Fruit fly (Drosophila melanogaster) whole organism, prepupa: ENCODE data around the gene Rrp5.

Source experiments
- CG10669 ChIP-seq: fragments of 200-800 bp; sonication (Bioruptor generic); optimal IDR thresholded peaks from 3 replicates; lab custom pipeline; 2018; ENCODE audit warnings: missing biosample characterization, mild to moderate bottlenecking, missing genetic modification characterization, moderate library complexity
- CG11294 ChIP-seq: fragments of 200-800 bp; sonication (Bioruptor generic); IDR thresholded peaks from 2 replicates; pipeline ENCODE4 v1.3.6; 2022; ENCODE audit warnings: missing biosample characterization, missing genetic modification characterization
- CG11762 ChIP-seq: fragments of 200-800 bp; sonication (Bioruptor generic); optimal IDR thresholded peaks from 3 replicates; lab custom pipeline; 2016; ENCODE audit warnings: missing biosample characterization, missing genetic modification characterization; ENCODE audit not compliant: insufficient read depth
- CG11902 ChIP-seq: fragments of 200-800 bp; sonication (Bioruptor generic); optimal IDR thresholded peaks from 3 replicates; lab custom pipeline; 2016; ENCODE audit warnings: missing biosample characterization, missing genetic modification characterization
- CG15336 ChIP-seq: fragments of 200-800 bp; sonication (Bioruptor generic); IDR thresholded peaks from 2 replicates; pipeline ENCODE4 v1.3.6; 2022; ENCODE audit warnings: missing biosample characterization, missing genetic modification characterization
- CG1621 ChIP-seq: fragments of 200-800 bp; sonication (Bioruptor generic); optimal IDR thresholded peaks from 3 replicates; lab custom pipeline; 2018; ENCODE audit warnings: missing biosample characterization, mild to moderate bottlenecking, missing genetic modification characterization
- CG3032 ChIP-seq: fragments of 200-800 bp; optimal IDR thresholded peaks from 2 replicates; lab custom pipeline; 2019; ENCODE audit warnings: missing biosample characterization, mild to moderate bottlenecking, missing genetic modification characterization, moderate library complexity
- CG31627 ChIP-seq: fragments of 200-800 bp; sonication (Bioruptor generic); optimal IDR thresholded peaks from 3 replicates; lab custom pipeline; 2016; ENCODE audit warnings: missing biosample characterization, missing genetic modification characterization
- CG32006 ChIP-seq: fragments of 200-800 bp; sonication (Bioruptor generic); optimal IDR thresholded peaks from 3 replicates; lab custom pipeline; 2017; ENCODE audit warnings: missing biosample characterization, mild to moderate bottlenecking, missing genetic modification characterization
- CG4318 ChIP-seq: fragments of 200-800 bp; sonication (Bioruptor generic); optimal IDR thresholded peaks from 3 replicates; lab custom pipeline; 2017; ENCODE audit warnings: missing biosample characterization, mild to moderate bottlenecking, missing genetic modification characterization
- CG6163 ChIP-seq: fragments of 200-800 bp; sonication (Bioruptor generic); IDR thresholded peaks from 3 replicates; pipeline ENCODE4 v1.3.6; 2022; ENCODE audit warnings: missing biosample characterization, missing genetic modification characterization
- CG6792 ChIP-seq: fragments of 200-800 bp; sonication (Bioruptor generic); optimal IDR thresholded peaks from 3 replicates; lab custom pipeline; 2016; ENCODE audit warnings: missing biosample characterization, missing genetic modification characterization
- CG6854 ChIP-seq: fragments of 200-800 bp; sonication (Bioruptor generic); optimal IDR thresholded peaks from 2 replicates; lab custom pipeline; 2017; ENCODE audit warnings: missing biosample characterization, mild to moderate bottlenecking, missing genetic modification characterization
- CG7368 ChIP-seq: fragments of 200-800 bp; sonication (Bioruptor generic); optimal IDR thresholded peaks from 3 replicates; lab custom pipeline; 2016; ENCODE audit warnings: missing biosample characterization, missing genetic modification characterization
- CG8119 ChIP-seq: fragments of 200-800 bp; sonication (Bioruptor generic); IDR thresholded peaks from 3 replicates; pipeline ENCODE4 v1.3.6; 2022; ENCODE audit warnings: missing biosample characterization, missing genetic modification characterization
- CG8319 ChIP-seq: fragments of 200-800 bp; sonication (Bioruptor generic); optimal IDR thresholded peaks from 3 replicates; lab custom pipeline; 2016; ENCODE audit warnings: missing biosample characterization, missing genetic modification characterization
- CG8632 ChIP-seq: fragments of 200-800 bp; sonication (Bioruptor generic); optimal IDR thresholded peaks from 3 replicates; lab custom pipeline; 2016; ENCODE audit warnings: missing biosample characterization, missing genetic modification characterization
- Eip75B ChIP-seq: fragments of 200-800 bp; sonication (Bioruptor generic); optimal IDR thresholded peaks from 3 replicates; lab custom pipeline; 2016; ENCODE audit warnings: missing biosample characterization, missing genetic modification characterization
- Eip78C ChIP-seq: fragments of 200-800 bp; sonication (Bioruptor generic); peaks from one replicate; lab custom pipeline; 2016; ENCODE audit warnings: missing biosample characterization, missing genetic modification characterization
- Eip93F ChIP-seq: fragments of 200-800 bp; sonication (Bioruptor generic); optimal IDR thresholded peaks from 2 replicates; lab custom pipeline; 2016; ENCODE audit warnings: missing biosample characterization, mild to moderate bottlenecking, missing genetic modification characterization
- Ets21C ChIP-seq: fragments of 200-800 bp; sonication (Bioruptor generic); optimal IDR thresholded peaks from 3 replicates; lab custom pipeline; 2016; ENCODE audit warnings: missing biosample characterization, missing genetic modification characterization
- Ets96B ChIP-seq: fragments of 200-800 bp; optimal IDR thresholded peaks from 2 replicates; lab custom pipeline; 2019; ENCODE audit warnings: missing biosample characterization, mild to moderate bottlenecking, missing genetic modification characterization, moderate library complexity
- Gug ChIP-seq: fragments of 200-800 bp; sonication (Bioruptor generic); IDR thresholded peaks from 2 replicates; pipeline ENCODE4 v1.3.6; 2022; ENCODE audit warnings: missing biosample characterization, missing genetic modification characterization
- Hr38 ChIP-seq: sonication (Bioruptor generic); optimal IDR thresholded peaks from 2 replicates; lab custom pipeline; 2016; ENCODE audit warnings: missing biosample characterization, missing genetic modification characterization
- Hr39 ChIP-seq: fragments of 200-800 bp; sonication (Bioruptor generic); optimal IDR thresholded peaks from 2 replicates; lab custom pipeline; 2016; ENCODE audit warnings: missing biosample characterization, missing genetic modification characterization
- Hr4 ChIP-seq: fragments of 200-800 bp; sonication (Bioruptor generic); optimal IDR thresholded peaks from 3 replicates; lab custom pipeline; 2016; ENCODE audit warnings: missing biosample characterization, missing genetic modification characterization
- Lpt ChIP-seq: fragments of 200-800 bp; sonication (Bioruptor generic); optimal IDR thresholded peaks from 3 replicates; lab custom pipeline; 2016; ENCODE audit warnings: missing biosample characterization, missing genetic modification characterization
- Met ChIP-seq: fragments of 200-800 bp; sonication (Bioruptor generic); optimal IDR thresholded peaks from 3 replicates; lab custom pipeline; 2016; ENCODE audit warnings: missing biosample characterization, missing genetic modification characterization
- Smox ChIP-seq: fragments of 200-800 bp; sonication (Bioruptor generic); optimal IDR thresholded peaks from 3 replicates; lab custom pipeline; 2016; ENCODE audit warnings: missing biosample characterization, missing genetic modification characterization
- Sox102F ChIP-seq: fragments of 200-800 bp; sonication (Bioruptor generic); optimal IDR thresholded peaks from 2 replicates; lab custom pipeline; 2016; ENCODE audit warnings: missing biosample characterization, mild to moderate bottlenecking, missing genetic modification characterization
- Sox15 ChIP-seq: fragments of 200-800 bp; sonication (Bioruptor generic); optimal IDR thresholded peaks from 3 replicates; lab custom pipeline; 2016; ENCODE audit warnings: missing biosample characterization, missing genetic modification characterization
- achi ChIP-seq: fragments of 200-800 bp; sonication (Bioruptor generic); optimal IDR thresholded peaks from 3 replicates; lab custom pipeline; 2016; ENCODE audit warnings: missing biosample characterization, missing genetic modification characterization
- acj6 ChIP-seq: fragments of 200-800 bp; sonication (Bioruptor generic); optimal IDR thresholded peaks from 3 replicates; lab custom pipeline; 2016; ENCODE audit warnings: missing biosample characterization, missing genetic modification characterization
- eg ChIP-seq: fragments of 200-800 bp; sonication (Bioruptor generic); IDR thresholded peaks from 3 replicates; pipeline ENCODE4 v1.3.6; 2022; ENCODE audit warnings: missing biosample characterization, missing genetic modification characterization
- esn ChIP-seq: fragments of 200-800 bp; sonication (Bioruptor generic); optimal IDR thresholded peaks from 2 replicates; lab custom pipeline; 2016; ENCODE audit warnings: missing biosample characterization, mild to moderate bottlenecking, missing genetic modification characterization, moderate library complexity
- fd59A ChIP-seq: fragments of 200-800 bp; sonication (Bioruptor generic); optimal IDR thresholded peaks from 2 replicates; lab custom pipeline; 2017; ENCODE audit warnings: missing biosample characterization, mild to moderate bottlenecking, missing genetic modification characterization, missing genetic modification reagents
- lz ChIP-seq: fragments of 200-800 bp; sonication (Bioruptor generic); optimal IDR thresholded peaks from 3 replicates; lab custom pipeline; 2016; ENCODE audit warnings: missing biosample characterization, missing genetic modification characterization
- pdm3 ChIP-seq: fragments of 200-800 bp; sonication (Bioruptor generic); optimal IDR thresholded peaks from 3 replicates; lab custom pipeline; 2016; ENCODE audit warnings: missing biosample characterization, missing genetic modification characterization
- salr ChIP-seq, 2 experiments: fragments of 200-800 bp; sonication (Bioruptor generic); optimal IDR thresholded peaks; 3 replicates each; lab custom pipeline; 2016 to 2018; ENCODE audit warnings: missing biosample characterization in 2 of 2, missing genetic modification characterization in 2 of 2, mild to moderate bottlenecking in 1 of 2
- ss ChIP-seq, 2 experiments: fragments of 200-800 bp; sonication (Bioruptor generic); optimal IDR thresholded peaks; 2 replicates in 1 of 2; 3 replicates in 1 of 2; lab custom pipeline; 2017 to 2018; ENCODE audit warnings: mild to moderate bottlenecking in 2 of 2, missing biosample characterization in 2 of 2, missing genetic modification characterization in 2 of 2, moderate library complexity in 1 of 2
- vri ChIP-seq: fragments of 200-800 bp; sonication (Bioruptor generic); optimal IDR thresholded peaks from 3 replicates; lab custom pipeline; 2016; ENCODE audit warnings: missing biosample characterization, mild to moderate bottlenecking, missing genetic modification characterization

Rrp5 gene

DNA sequence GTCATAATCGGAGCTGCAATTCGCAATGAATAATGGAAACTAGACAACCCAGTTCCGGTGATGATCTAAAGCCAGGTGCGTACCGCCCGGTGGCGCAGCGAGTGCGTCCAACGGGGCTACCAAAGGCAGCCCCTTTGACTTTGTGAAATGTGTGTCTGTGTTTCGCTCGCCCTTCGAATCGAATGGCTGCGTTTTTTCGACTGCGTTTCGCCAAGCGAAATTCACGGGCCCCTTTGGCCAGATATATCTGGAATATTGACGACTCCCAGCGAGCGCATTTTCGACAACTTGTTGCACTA is 14.1 kb downstream of the Rrp5 start:
- TF ChIP-seq CG8119 (no peak), CG8632 (no peak), CG15336 (GFP tag; lab: Robert Waterston, UW) (no peak), vri (GFP tag; lab: Kevin White, UChicago) (no peak), Ets96B (no peak), CG6854 (GFP tag; lab: Kevin White, UChicago) (no peak), Sox15 (GFP tag; lab: Kevin White, UChicago) (no peak), Eip78C (GFP tag; lab: Kevin White, UChicago) (no peak), ss (GFP tag; optimal IDR thresholded peaks at IDR 0.05; lab: Kevin White, UChicago) (no peak), CG8319 (no peak), Eip75B (no peak), eg (no peak), salr (GFP tag; optimal IDR thresholded peaks at IDR 0.05; lab: Kevin White, UChicago) (no peak), Hr4 (GFP tag; lab: Kevin White, UChicago) (no peak), CG11294 (no peak), CG4318 (no peak), lz (GFP tag; lab: Kevin White, UChicago) (no peak)

DNA sequence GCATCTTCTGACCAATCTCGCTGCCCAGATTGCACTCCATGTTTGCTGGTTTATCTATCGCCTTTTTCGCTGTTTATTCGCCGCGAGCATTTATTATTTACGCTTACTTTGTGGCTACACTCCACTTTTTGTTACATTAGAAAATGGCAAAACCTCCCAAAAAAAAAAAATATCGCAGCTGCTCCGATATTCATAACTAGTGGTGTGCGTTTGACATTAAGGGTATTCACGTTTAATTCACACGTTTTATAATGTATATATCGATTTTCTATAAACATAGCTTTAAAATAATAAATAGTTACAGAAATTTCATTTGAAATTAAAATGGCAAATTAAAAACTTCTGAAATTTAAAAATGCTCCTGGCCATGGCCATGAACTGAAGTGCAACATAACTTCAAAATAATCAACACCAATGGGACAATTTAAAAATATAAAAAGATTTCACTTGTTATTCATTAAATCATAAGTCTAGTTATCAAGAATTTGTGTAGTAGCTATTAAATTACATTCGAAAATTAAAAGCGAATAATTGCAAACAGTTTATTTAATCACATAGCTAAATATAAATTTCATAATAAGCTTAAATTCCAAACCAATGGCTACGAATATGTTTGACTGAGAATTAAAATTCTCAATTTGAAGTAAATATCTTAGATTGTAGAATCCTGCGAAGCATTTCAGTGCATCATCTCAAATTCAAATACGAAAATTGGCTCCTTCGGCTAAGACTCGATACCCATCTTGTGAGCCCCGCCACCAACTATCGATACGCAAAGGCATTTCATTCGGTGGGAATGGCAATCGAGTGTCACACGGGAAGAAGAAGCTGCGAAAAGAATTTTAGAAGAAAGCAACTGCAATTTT is 14.7 kb downstream of the Rrp5 start, which contains the start of the genes Nab2 and BRWD3:
Nab2 (minus strand) TSS at position 203 of the 866 bp plus-strand sequence.
BRWD3 (plus strand) TSS at position 784 of the 866 bp plus-strand sequence.
- TF ChIP-seq CG6163 (GFP tag; lab: Robert Waterston, UW) = peak; percentile 46; the same call in 1 of the 3 replicates
- no peak for TF ChIP-seq Hr4 (GFP tag; lab: Kevin White, UChicago)
- TF ChIP-seq Ets21C (GFP tag; lab: Kevin White, UChicago) = peak; percentile 21
- TF ChIP-seq Sox102F (GFP tag; lab: Kevin White, UChicago) = no peak
- peak; percentile 27 for TF ChIP-seq Sox15 (GFP tag; lab: Kevin White, UChicago)
- TF ChIP-seq salr (GFP tag; optimal IDR thresholded peaks at IDR 0.05; lab: Kevin White, UChicago) = peak in 1 of 2 experiments; percentile 57
- peak; percentile 22 for TF ChIP-seq CG11902 (GFP tag; lab: Kevin White, UChicago)
- peak; percentile 25; the same call in 1 of the 2 replicates for TF ChIP-seq Gug (GFP tag; lab: Robert Waterston, UW)
- TF ChIP-seq fd59A = no peak
- no peak for TF ChIP-seq achi (GFP tag; lab: Kevin White, UChicago)
- peak; percentile 56 for TF ChIP-seq CG31627 (GFP tag; lab: Kevin White, UChicago)
- peak; percentile 54 for TF ChIP-seq lz (GFP tag; lab: Kevin White, UChicago)
- peak; percentile 40 for TF ChIP-seq CG6792 (GFP tag; lab: Kevin White, UChicago)
- TF ChIP-seq ss (GFP tag; optimal IDR thresholded peaks at IDR 0.05; lab: Kevin White, UChicago) = no peak
- TF ChIP-seq Smox = no peak
- TF ChIP-seq CG3032 (tag; lab: Kevin White, UChicago) = peak; percentile 49
- TF ChIP-seq CG15336 (GFP tag; lab: Robert Waterston, UW) = peak; percentile 44; the same call in 1 of the 2 replicates
- TF ChIP-seq CG7368 (GFP tag; lab: Kevin White, UChicago) = no peak
- no peak for TF ChIP-seq Hr39 (GFP tag; lab: Kevin White, UChicago)
- peak; percentile 39; the same call in 2 of the 3 replicates for TF ChIP-seq eg
- peak; percentile 59 for TF ChIP-seq esn (GFP tag; lab: Kevin White, UChicago)
- TF ChIP-seq CG11762 (GFP tag; lab: Kevin White, UChicago) = peak; percentile 28
- TF ChIP-seq, all 60 proteins: peak for 14

DNA sequence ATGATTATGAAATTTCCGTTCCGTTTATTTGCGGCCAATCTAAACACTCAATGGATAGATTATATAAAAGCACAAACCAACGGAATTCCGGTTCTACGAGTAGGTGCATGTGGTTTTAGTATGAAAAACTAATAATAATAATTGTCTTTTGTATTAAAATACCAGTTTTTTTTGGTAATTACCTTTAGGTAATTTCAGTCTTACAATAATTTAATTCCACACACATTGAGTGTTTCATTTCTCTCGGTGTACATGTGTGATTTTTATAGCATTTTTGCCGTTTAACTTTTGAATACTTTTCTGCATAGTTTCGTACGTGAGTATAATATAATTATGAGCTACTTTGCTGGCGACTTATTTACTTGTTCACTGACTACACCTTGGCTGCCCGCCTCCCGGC is 30.1 kb downstream of the Rrp5 start:
- TF ChIP-seq Eip93F (no peak), acj6 (GFP tag; lab: Kevin White, UChicago) (peak; percentile 10), CG32006 (peak; percentile 37), CG10669 (GFP tag; lab: Kevin White, UChicago) (no peak), ss (GFP tag; optimal IDR thresholded peaks at IDR 0.05; lab: Kevin White, UChicago) (no peak), lz (GFP tag; lab: Kevin White, UChicago) (no peak), Eip78C (GFP tag; lab: Kevin White, UChicago) (no peak), Gug (GFP tag; lab: Robert Waterston, UW) (no peak), Eip75B (no peak), Ets96B (no peak), CG1621 (no peak), eg (peak; percentile 47; the same call in 1 of the 3 replicates), CG6163 (GFP tag; lab: Robert Waterston, UW) (no peak), achi (GFP tag; lab: Kevin White, UChicago) (no peak), CG4318 (no peak), pdm3 (GFP tag; lab: Kevin White, UChicago) (no peak), Lpt (GFP tag; lab: Kevin White, UChicago) (no peak), Hr38 (GFP tag; lab: Kevin White, UChicago) (no peak), Hr4 (GFP tag; lab: Kevin White, UChicago) (peak; percentile 40), Met (no peak), esn (GFP tag; lab: Kevin White, UChicago) (no peak), CG15336 (GFP tag; lab: Robert Waterston, UW) (0 out of 2 replicates have a peak, but pooled peaks have one; percentile 37)
